Worm (Caenorhabditis elegans) whole organism, late embryonic: ENCODE data around the gene F54E7.6.

Experiments used
- C38D4.7 ChIP-seq: fragments of 200-800 bp; sonication (Bioruptor generic); optimal IDR thresholded peaks from 2 replicates; lab custom pipeline; 2018; ENCODE audit warnings: mild to moderate bottlenecking, missing genetic modification characterization, moderate library complexity, missing compliant biosample characterization
- F13H6.1 ChIP-seq: sonication (generic microtip); optimal IDR thresholded peaks from 2 replicates; lab custom pipeline; 2016; ENCODE audit warnings: missing genetic modification characterization, missing compliant biosample characterization
- K09A11.1 ChIP-seq: sonication (generic microtip); optimal IDR thresholded peaks from 2 replicates; lab custom pipeline; 2017; ENCODE audit warnings: antibody characterized with exemption, mild to moderate bottlenecking, missing genetic modification characterization, missing compliant biosample characterization; ENCODE audit not compliant: insufficient read depth
- Y22D7AL.16 ChIP-seq: sonication (generic microtip); optimal IDR thresholded peaks from 2 replicates; lab custom pipeline; 2016; ENCODE audit warnings: missing genetic modification characterization, missing compliant biosample characterization
- ahr-1 ChIP-seq: sonication (generic microtip); optimal IDR thresholded peaks from 2 replicates; lab custom pipeline; 2016; ENCODE audit warnings: missing genetic modification characterization, missing compliant biosample characterization
- ama-1 ChIP-seq: fragments of 150-350 bp; optimal IDR thresholded peaks from 2 replicates; lab custom pipeline; 2014
- ceh-22 ChIP-seq: sonication (generic microtip); optimal IDR thresholded peaks from 2 replicates; lab custom pipeline; 2017; ENCODE audit warnings: missing biosample characterization, missing genetic modification characterization
- ceh-30 ChIP-seq: fragments of 150-350 bp; optimal IDR thresholded peaks from 2 replicates; lab custom pipeline; 2014; ENCODE audit warnings: missing biosample characterization, missing genetic modification characterization
- ceh-34 ChIP-seq: sonication (generic microtip); optimal IDR thresholded peaks from 2 replicates; lab custom pipeline; 2016; ENCODE audit warnings: mild to moderate bottlenecking, missing genetic modification characterization, missing compliant biosample characterization
- ceh-45 ChIP-seq: fragments of 200-800 bp; sonication (Bioruptor generic); IDR thresholded peaks from 2 replicates; pipeline ENCODE4 v1.3.6; 2022; ENCODE audit warnings: missing genetic modification reagents, missing genetic modification characterization, missing compliant biosample characterization
- ceh-48 ChIP-seq: sonication (generic microtip); optimal IDR thresholded peaks from 2 replicates; lab custom pipeline; 2016; ENCODE audit warnings: missing genetic modification characterization, inconsistent platforms, missing compliant biosample characterization
- ceh-6 ChIP-seq: fragments of 200-800 bp; sonication (Bioruptor generic); optimal IDR thresholded peaks from 2 replicates; lab custom pipeline; 2018; ENCODE audit warnings: mild to moderate bottlenecking, missing genetic modification characterization, missing compliant biosample characterization
- ceh-9 ChIP-seq: sonication (generic microtip); optimal IDR thresholded peaks from 2 replicates; lab custom pipeline; 2016; ENCODE audit warnings: mild to moderate bottlenecking, missing genetic modification characterization, inconsistent platforms, missing compliant biosample characterization
- che-1 ChIP-seq: sonication (generic microtip); optimal IDR thresholded peaks from 2 replicates; lab custom pipeline; 2016; ENCODE audit warnings: mild to moderate bottlenecking, missing genetic modification characterization, missing compliant biosample characterization
- dmd-4 ChIP-seq: sonication (generic microtip); optimal IDR thresholded peaks from 2 replicates; lab custom pipeline; 2016; ENCODE audit warnings: borderline replicate concordance, missing genetic modification characterization, missing compliant biosample characterization
- dve-1 ChIP-seq: sonication (generic microtip); optimal IDR thresholded peaks from 2 replicates; lab custom pipeline; 2017; ENCODE audit warnings: antibody characterized with exemption, mild to moderate bottlenecking, missing genetic modification characterization, missing compliant biosample characterization
- elt-2 ChIP-seq: sonication (generic microtip); optimal IDR thresholded peaks from 2 replicates; lab custom pipeline; 2016; ENCODE audit warnings: missing genetic modification reagents, missing genetic modification characterization, missing compliant biosample characterization
- elt-4 ChIP-seq: sonication (generic microtip); optimal IDR thresholded peaks from 2 replicates; lab custom pipeline; 2016; ENCODE audit warnings: missing genetic modification characterization, missing compliant biosample characterization
- ets-4 ChIP-seq: sonication (generic microtip); optimal IDR thresholded peaks from 2 replicates; lab custom pipeline; 2016; ENCODE audit warnings: missing genetic modification characterization, missing compliant biosample characterization
- eyg-1 ChIP-seq: sonication (generic microtip); optimal IDR thresholded peaks from 2 replicates; lab custom pipeline; 2016; ENCODE audit warnings: missing genotype, missing genetic modification characterization, missing compliant biosample characterization
- fax-1 ChIP-seq: sonication (generic microtip); optimal IDR thresholded peaks from 2 replicates; lab custom pipeline; 2016; ENCODE audit warnings: missing genotype, missing genetic modification characterization, missing compliant biosample characterization
- fkh-10 ChIP-seq: fragments of 150-350 bp; optimal IDR thresholded peaks from 2 replicates; lab custom pipeline; 2014; ENCODE audit warnings: missing biosample characterization, missing genetic modification reagents, missing genetic modification characterization
- fkh-6 ChIP-seq: sonication (generic microtip); optimal IDR thresholded peaks from 2 replicates; lab custom pipeline; 2016; ENCODE audit warnings: missing genetic modification characterization, missing compliant biosample characterization
- gmeb-2 ChIP-seq: sonication (generic microtip); optimal IDR thresholded peaks from 2 replicates; lab custom pipeline; 2016; ENCODE audit warnings: missing genetic modification characterization, inconsistent platforms, missing compliant biosample characterization
- hlh-13 ChIP-seq: fragments of 200-800 bp; sonication (Bioruptor generic); optimal IDR thresholded peaks from 2 replicates; lab custom pipeline; 2018; ENCODE audit warnings: mild to moderate bottlenecking, missing genetic modification characterization, missing compliant biosample characterization
- hlh-15 ChIP-seq: sonication (generic microtip); optimal IDR thresholded peaks from 2 replicates; lab custom pipeline; 2016; ENCODE audit warnings: missing genetic modification characterization, missing compliant biosample characterization
- hlh-30 ChIP-seq: sonication (generic microtip); optimal IDR thresholded peaks from 2 replicates; lab custom pipeline; 2017; ENCODE audit warnings: antibody characterized with exemption, missing genetic modification characterization, missing compliant biosample characterization; ENCODE audit not compliant: insufficient read depth
- hlh-6 ChIP-seq: sonication (generic microtip); optimal IDR thresholded peaks from 2 replicates; lab custom pipeline; 2016; ENCODE audit warnings: missing genotype, missing genetic modification characterization, missing compliant biosample characterization
- lin-11 ChIP-seq: fragments of 200-800 bp; sonication (Bioruptor generic); optimal IDR thresholded peaks from 2 replicates; lab custom pipeline; 2018; ENCODE audit warnings: mild to moderate bottlenecking, missing genetic modification characterization, missing compliant biosample characterization
- mec-3 ChIP-seq: sonication (generic microtip); optimal IDR thresholded peaks from 2 replicates; lab custom pipeline; 2016; ENCODE audit warnings: borderline replicate concordance, missing genetic modification characterization, missing compliant biosample characterization
- nhr-11 ChIP-seq: fragments of 150-350 bp; optimal IDR thresholded peaks from 2 replicates; lab custom pipeline; 2014; ENCODE audit warnings: missing biosample characterization, missing genetic modification characterization
- nhr-232 ChIP-seq: sonication (generic microtip); optimal IDR thresholded peaks from 2 replicates; lab custom pipeline; 2016; ENCODE audit warnings: missing genetic modification characterization, missing compliant biosample characterization
- odd-2 ChIP-seq: sonication (generic microtip); optimal IDR thresholded peaks from 2 replicates; lab custom pipeline; 2017; ENCODE audit warnings: antibody characterized with exemption, mild to moderate bottlenecking, missing genetic modification characterization, missing compliant biosample characterization
- pag-3 ChIP-seq: sonication (generic microtip); optimal IDR thresholded peaks from 2 replicates; lab custom pipeline; 2016; ENCODE audit warnings: missing compliant biosample characterization, missing genetic modification characterization, borderline replicate concordance
- pax-1 ChIP-seq: fragments of 150-350 bp; optimal IDR thresholded peaks from 2 replicates; lab custom pipeline; 2014; ENCODE audit warnings: missing biosample characterization, missing genetic modification characterization
- pha-2 ChIP-seq: sonication (generic microtip); optimal IDR thresholded peaks from 2 replicates; lab custom pipeline; 2017; ENCODE audit warnings: mild to moderate bottlenecking, missing genetic modification characterization, missing compliant biosample characterization
- pros-1 ChIP-seq: fragments of 150-350 bp; optimal IDR thresholded peaks from 2 replicates; lab custom pipeline; 2014; ENCODE audit warnings: missing biosample characterization, missing genetic modification reagents, missing genetic modification characterization
- ref-2 ChIP-seq: sonication (generic microtip); optimal IDR thresholded peaks from 2 replicates; lab custom pipeline; 2016; ENCODE audit warnings: missing genetic modification characterization, missing compliant biosample characterization
- rnt-1 ChIP-seq: sonication (generic microtip); optimal IDR thresholded peaks from 2 replicates; lab custom pipeline; 2016; ENCODE audit warnings: missing genetic modification characterization, missing compliant biosample characterization
- syd-9 ChIP-seq: sonication (generic microtip); optimal IDR thresholded peaks from 2 replicates; lab custom pipeline; 2016; ENCODE audit warnings: mild to moderate bottlenecking, missing genetic modification characterization, moderate library complexity, missing compliant biosample characterization
- tbx-7 ChIP-seq: sonication (generic microtip); optimal IDR thresholded peaks from 2 replicates; lab custom pipeline; 2016; ENCODE audit warnings: missing genotype, missing genetic modification characterization, missing compliant biosample characterization
- unc-3 ChIP-seq, 2 experiments: fragments of 200-800 bp in 1 of 2; sonication (Bioruptor generic) in 1 of 2; sonication (generic microtip) in 1 of 2; conservative IDR thresholded peaks in 1 of 2; optimal IDR thresholded peaks in 1 of 2; 2 replicates each; pipeline versions ENCODE4 v1.3.6 to Lab custom; 2016 to 2022; ENCODE audit warnings: missing compliant biosample characterization in 2 of 2, missing genetic modification characterization in 2 of 2, missing genetic modification reagents in 1 of 2
- unc-55 ChIP-seq: sonication (generic microtip); optimal IDR thresholded peaks from 2 replicates; lab custom pipeline; 2017; ENCODE audit warnings: missing biosample characterization, missing genetic modification reagents, missing genetic modification characterization
- unc-86 ChIP-seq: sonication (generic microtip); optimal IDR thresholded peaks from 2 replicates; lab custom pipeline; 2016; ENCODE audit warnings: missing genetic modification characterization, missing compliant biosample characterization
- ztf-16 ChIP-seq: sonication (generic microtip); optimal IDR thresholded peaks from 2 replicates; lab custom pipeline; 2017; ENCODE audit warnings: missing genetic modification characterization, missing compliant biosample characterization

Gene F54E7.6

DNA sequence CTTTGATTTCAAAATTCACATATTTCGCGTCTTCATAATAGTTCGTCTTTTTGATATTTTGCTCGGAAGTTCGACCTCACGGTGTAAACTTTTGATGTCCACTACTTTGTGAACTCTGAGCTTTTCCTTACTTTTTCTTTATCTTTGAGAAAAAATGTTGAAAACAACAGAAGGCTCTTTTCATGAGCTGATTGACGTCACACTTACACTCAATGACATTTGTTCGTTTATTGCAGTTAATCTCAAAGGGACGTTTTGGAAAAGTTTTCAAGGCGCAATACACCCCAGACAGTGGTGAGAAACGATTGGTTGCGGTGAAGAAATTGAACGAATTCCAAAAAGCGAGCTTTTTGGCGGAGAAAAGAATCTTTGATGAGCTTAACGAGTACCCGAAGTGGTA lies 31.7 kb downstream of the F54E7.6 start:
- TF ChIP-seq che-1 (tag; lab: Kevin White, UChicago) (no peak), C38D4.7 (GFP tag; lab: Kevin White, UChicago) (no peak), ama-1 (lab: Kevin White, UChicago) (no peak), tbx-7 (no peak), mec-3 (tag; lab: Kevin White, UChicago) (no peak), pha-2 (tag; lab: Kevin White, UChicago) (no peak), pag-3 (no peak), nhr-232 (no peak), odd-2 (tag; lab: Kevin White, UChicago) (no peak), ref-2 (tag; lab: Kevin White, UChicago) (no peak), unc-55 (GFP tag; lab: Kevin White, UChicago) (no peak)

- no peak for TF ChIP-seq unc-86 (tag; lab: Kevin White, UChicago)
- TF ChIP-seq hlh-13 (GFP tag; lab: Kevin White, UChicago), result no peak
- TF ChIP-seq ceh-34 (tag; lab: Kevin White, UChicago), result no peak
- no peak for TF ChIP-seq unc-55 (GFP tag; lab: Kevin White, UChicago)
- TF ChIP-seq fkh-10, result no peak
- no peak for TF ChIP-seq hlh-15 (tag; lab: Kevin White, UChicago)
- no peak for TF ChIP-seq rnt-1
- TF ChIP-seq elt-2 (tag; lab: Kevin White, UChicago), result no peak
- TF ChIP-seq dve-1, result no peak
Observed at ce11 chrIII:5624835-5625234, 36.0 kb downstream of the F54E7.6 start, which contains the start of gene daf-4. TSS of gene daf-4 (plus strand) at chrIII:5625135.

DNA sequence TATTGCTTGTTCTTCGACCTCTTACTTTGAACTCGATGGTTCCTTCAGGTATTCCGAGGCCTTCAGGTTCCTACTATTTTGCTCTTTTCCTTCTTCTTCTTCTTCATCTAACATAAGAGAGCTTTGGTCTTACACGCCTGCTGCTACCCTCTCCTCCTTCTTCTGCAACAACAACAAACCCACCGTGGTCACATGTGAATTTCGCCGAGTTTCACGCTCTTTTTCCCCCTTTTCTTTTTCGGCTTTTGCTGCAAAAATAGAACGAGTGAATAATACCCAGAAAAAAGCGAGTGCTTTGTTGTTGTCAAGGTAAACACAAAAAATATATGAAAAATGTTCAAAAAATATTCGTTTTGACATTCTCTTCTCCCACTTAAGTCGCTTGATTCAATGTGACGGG lies 37.5 kb downstream of the F54E7.6 start:
- TF ChIP-seq hlh-30 (tag; lab: Kevin White, UChicago) (peak; percentile 30), fkh-6 (tag; lab: Kevin White, UChicago) (no peak), pros-1 (tag; lab: Kevin White, UChicago) (no peak)

DNA sequence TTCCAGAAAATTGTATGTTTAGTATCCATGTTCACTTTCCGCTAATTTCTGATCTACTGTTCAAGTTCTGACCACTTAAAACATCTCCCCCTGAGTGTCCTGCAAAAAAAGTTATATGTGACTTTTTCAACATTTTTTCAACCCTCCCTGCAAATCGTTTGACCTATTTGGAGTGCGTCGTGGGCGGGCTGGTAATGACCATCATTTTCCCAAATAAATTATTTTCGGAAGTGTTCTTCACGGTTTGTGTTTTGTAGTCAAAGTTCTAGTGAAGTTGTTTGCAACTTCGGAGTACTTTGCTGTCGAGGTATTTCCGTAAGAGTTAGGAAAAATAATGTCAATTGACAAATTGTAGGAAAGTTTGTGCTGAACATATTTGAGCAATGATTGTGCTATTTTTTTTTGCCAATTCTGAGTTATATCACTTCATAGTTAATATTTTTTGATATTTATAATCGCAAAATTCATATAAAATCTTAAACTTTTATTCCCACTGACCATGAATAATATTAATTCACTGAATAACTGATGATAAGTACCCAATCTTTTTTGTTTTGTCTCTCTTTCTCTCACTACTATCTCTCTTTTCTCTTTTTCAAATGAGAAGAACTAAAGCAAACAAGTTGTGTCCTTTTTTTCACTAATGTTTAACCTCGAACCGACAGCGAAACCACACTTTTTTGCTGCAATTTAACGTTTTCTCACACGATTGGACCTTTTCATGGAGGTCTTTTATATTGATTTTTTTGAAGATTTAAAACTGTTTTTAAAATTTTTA lies 38.5 kb downstream of the F54E7.6 start:
- TF ChIP-seq ceh-45 (GFP tag; lab: Robert Waterston, UW) (no peak), elt-4 (tag; lab: Kevin White, UChicago) (no peak), Y22D7AL.16 (tag; lab: Kevin White, UChicago) (no peak), hlh-6 (no peak), lin-11 (tag; lab: Kevin White, UChicago) (no peak), ets-4 (tag; lab: Kevin White, UChicago) (no peak), rnt-1 (no peak), ceh-9 (tag; lab: Kevin White, UChicago) (no peak), fax-1 (tag; lab: Kevin White, UChicago) (no peak), ama-1 (lab: Kevin White, UChicago) (no peak), pha-2 (tag; lab: Kevin White, UChicago) (no peak), dmd-4 (no peak), nhr-11 (no peak), ceh-22 (tag; lab: Kevin White, UChicago) (no peak), ahr-1 (tag; lab: Kevin White, UChicago) (no peak), hlh-30 (tag; lab: Kevin White, UChicago) (no peak), pax-1 (tag; lab: Kevin White, UChicago) (no peak)

DNA sequence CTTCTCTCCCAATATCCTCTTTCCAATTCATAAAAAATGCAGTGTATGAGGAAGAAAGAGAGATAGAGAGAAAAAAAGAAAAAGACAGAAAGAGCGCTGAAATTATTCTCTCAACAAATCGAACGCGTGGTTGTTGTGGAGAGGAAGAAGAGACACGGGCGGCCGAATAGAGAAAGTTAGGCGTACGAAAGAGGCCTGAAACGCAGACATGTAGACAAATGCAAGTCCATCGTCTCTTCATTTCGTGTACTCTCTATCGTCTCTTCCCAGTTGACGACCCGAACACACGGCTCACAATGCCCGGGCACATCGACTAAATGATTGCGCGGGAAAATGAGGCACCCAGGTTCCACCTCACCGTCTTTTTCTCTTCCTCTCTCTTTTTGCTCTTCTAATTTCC lies 39.6 kb downstream of the F54E7.6 start:
- no peak for TF ChIP-seq hlh-15 (tag; lab: Kevin White, UChicago)
- TF ChIP-seq ztf-16 (tag; lab: Kevin White, UChicago), result no peak
- no peak for TF ChIP-seq hlh-6
- TF ChIP-seq ahr-1 (tag; lab: Kevin White, UChicago), result no peak
- no peak for TF ChIP-seq ceh-48 (tag; lab: Kevin White, UChicago)
- no peak for TF ChIP-seq che-1 (tag; lab: Kevin White, UChicago)
- no peak for TF ChIP-seq ceh-30 (tag; lab: Kevin White, UChicago)
- TF ChIP-seq dmd-4, result no peak
- no peak for TF ChIP-seq eyg-1
- TF ChIP-seq unc-3 (GFP tag; conservative IDR thresholded peaks at IDR 0.05; lab: Robert Waterston, UW), result no peak
- TF ChIP-seq unc-3 (tag; optimal IDR thresholded peaks at IDR 0.05; lab: Kevin White, UChicago), result no peak
- no peak for TF ChIP-seq gmeb-2 (tag; lab: Kevin White, UChicago)
- TF ChIP-seq F13H6.1 (tag; lab: Kevin White, UChicago), result peak; percentile 23
- TF ChIP-seq ceh-6 (GFP tag; lab: Kevin White, UChicago), result no peak
- TF ChIP-seq K09A11.1 (tag; lab: Kevin White, UChicago), result no peak
- TF ChIP-seq syd-9 (tag; lab: Kevin White, UChicago), result no peak
